Worm (Caenorhabditis elegans): ENCODE measurements around the gene C47G2.3.

ce11 chrII:11312223-11312622 lies 22.3 kb upstream of the C47G2.3 start, which contains the start of gene T24F1.7:
- TF ChIP-seq ces-1 (GFP tag; optimal IDR thresholded peaks at IDR 0.05), result no peak
- no peak for TF ChIP-seq snpc-4 (tag; optimal IDR thresholded peaks at IDR 0.05)
- TF ChIP-seq zip-8 (tag; optimal IDR thresholded peaks at IDR 0.05), result no peak
- no peak for TF ChIP-seq nhr-237 (tag; optimal IDR thresholded peaks at IDR 0.05)
- TF ChIP-seq nhr-28 (tag; optimal IDR thresholded peaks at IDR 0.05), result no peak
- no peak for TF ChIP-seq pha-4 (tag; optimal IDR thresholded peaks at IDR 0.05)

All from whole organism, mixed stage, embryonic.